Fruit fly (Drosophila melanogaster): ENCODE measurements around the gene Tango6.

Tango6 gene

dm6 chr2L:19009130-19009529 lies 40.3 kb downstream of the Tango6 start, which contains the start of gene RpL30 (continued):
- TF ChIP-seq CG3995 (GFP tag; optimal IDR thresholded peaks at IDR 0.05) (peak; percentile 74), CG6765 (GFP tag; optimal IDR thresholded peaks at IDR 0.05) (peak; percentile 97), CG8089 (GFP tag; optimal IDR thresholded peaks at IDR 0.05) (peak; percentile 92), zfh1 (GFP tag; IDR thresholded peaks at IDR 0.05) (peak; percentile 91), pan (optimal IDR thresholded peaks at IDR 0.05) (no peak), pan (GFP tag; optimal IDR thresholded peaks at IDR 0.05 in 1 of 2, IDR thresholded peaks at IDR 0.05 in 1 of 2) (peak in 1 of 2 experiments; percentile 85), GATAe (GFP tag; conservative IDR thresholded peaks at IDR 0.05) (peak; percentile 68; the same call in 1 of the 2 replicates), CG7928 (GFP tag; optimal IDR thresholded peaks at IDR 0.05) (peak; percentile 75), CG30431 (GFP tag; optimal IDR thresholded peaks at IDR 0.05) (peak; percentile 79), klu (GFP tag; IDR thresholded peaks at IDR 0.05) (no peak; the same call in 1 of the 2 replicates), chn (GFP tag; optimal IDR thresholded peaks at IDR 0.05) (peak; percentile 78), sqz (GFP tag; optimal IDR thresholded peaks at IDR 0.05) (peak; percentile 87), Jarid2 (GFP tag; optimal IDR thresholded peaks at IDR 0.05) (peak; percentile 85), BEAF-32 (GFP tag; optimal IDR thresholded peaks at IDR 0.05) (peak; percentile 76), E2f1 (GFP tag; IDR thresholded peaks at IDR 0.05) (peak; percentile 75), vfl (GFP tag; optimal IDR thresholded peaks at IDR 0.05) (peak; percentile 85), CG7357 (GFP tag; IDR thresholded peaks at IDR 0.05) (peak; percentile 55; the same call in 2 of the 3 replicates), Oli (tag; optimal IDR thresholded peaks at IDR 0.05) (peak; percentile 65), MTF-1 (GFP tag; optimal IDR thresholded peaks at IDR 0.05; ENCODE audit: borderline replicate concordance) (peak; percentile 97), Dad (GFP tag; optimal IDR thresholded peaks at IDR 0.05) (peak; percentile 93), Trl (optimal IDR thresholded peaks at IDR 0.05) (peak in 1 of 2 experiments; percentile 12), Trl (GFP tag; optimal IDR thresholded peaks at IDR 0.05) (peak; percentile 94), CG6813 (GFP tag; optimal IDR thresholded peaks at IDR 0.05) (peak; percentile 96), HLH4C (GFP tag; IDR thresholded peaks at IDR 0.05; ENCODE audit: partially characterized antibody) (peak; percentile 20; the same call in 1 of the 3 replicates), dmrt11E (tag; optimal IDR thresholded peaks at IDR 0.05) (peak; percentile 79), fd64A (GFP tag; optimal IDR thresholded peaks at IDR 0.05) (peak; percentile 93), CG12744 (GFP tag; optimal IDR thresholded peaks at IDR 0.05) (peak; percentile 88), CG5245 (GFP tag; optimal IDR thresholded peaks at IDR 0.05) (peak; percentile 80), Usf (GFP tag; optimal IDR thresholded peaks at IDR 0.05) (peak; percentile 80), CG10543 (GFP tag; optimal IDR thresholded peaks at IDR 0.05) (peak; percentile 95), p53 (GFP tag; optimal IDR thresholded peaks at IDR 0.05) (peak; percentile 93), CG8359 (GFP tag; optimal IDR thresholded peaks at IDR 0.05; ENCODE audit: borderline replicate concordance) (peak; percentile 74), lov (optimal IDR thresholded peaks at IDR 0.05) (no peak), lov (GFP tag; IDR thresholded peaks at IDR 0.05) (peak; percentile 95), CG8765 (GFP tag; IDR thresholded peaks at IDR 0.05) (peak; percentile 70), lmd (GFP tag; IDR thresholded peaks at IDR 0.05) (peak; percentile 72), CG10267 (tag; optimal IDR thresholded peaks at IDR 0.05) (peak; percentile 92), sna (GFP tag; IDR thresholded peaks at IDR 0.05; ENCODE audit: partially characterized antibody) (peak; percentile 19; the same call in 1 of the 2 replicates), sr (GFP tag; IDR thresholded peaks at IDR 0.05) (peak; percentile 89), CG8388 (GFP tag; optimal IDR thresholded peaks at IDR 0.05) (peak; percentile 82), emc (GFP tag; optimal IDR thresholded peaks at IDR 0.05) (peak; percentile 91), sens (GFP tag) (peak; percentile 97), dpn (GFP tag; optimal IDR thresholded peaks at IDR 0.05) (peak; percentile 81 to 93), CG14710 (tag; optimal IDR thresholded peaks at IDR 0.05) (peak; percentile 92), gsb (GFP tag; IDR thresholded peaks at IDR 0.05) (peak; percentile 74), CG18476 (GFP tag; optimal IDR thresholded peaks at IDR 0.05) (peak; percentile 50), Fer3 (tag; optimal IDR thresholded peaks at IDR 0.05) (peak; percentile 92), Adf1 (GFP tag; IDR thresholded peaks at IDR 0.05) (peak; percentile 72), mam (GFP tag; optimal IDR thresholded peaks at IDR 0.05) (peak; percentile 86), kay (GFP tag; optimal IDR thresholded peaks at IDR 0.05) (peak; percentile 59), CG31388 (GFP tag; optimal IDR thresholded peaks at IDR 0.05) (peak; percentile 33)
